Fruit fly (Drosophila melanogaster) whole organism, embryonic: Measurements from ENCODE around the gene CG43645.

ENCODE experiments used
- B-H1 ChIP-seq: fragments of 200-800 bp; sonication (Bioruptor generic); IDR thresholded peaks from 3 replicates; pipeline ENCODE4 v1.3.6; 2022; ENCODE audit warnings: missing biosample characterization, missing genetic modification characterization
- CG10147 ChIP-seq: fragments of 200-800 bp; sonication (Bioruptor generic); optimal IDR thresholded peaks from 2 replicates; lab custom pipeline; 2019; ENCODE audit warnings: missing biosample characterization, mild to moderate bottlenecking, missing genetic modification characterization, moderate library complexity
- CG11695 ChIP-seq: fragments of 200-800 bp; sonication (Bioruptor generic); IDR thresholded peaks from 3 replicates; pipeline ENCODE4 v1.3.6; 2022; ENCODE audit warnings: missing biosample characterization, missing genetic modification characterization
- CG11696 ChIP-seq: fragments of 200-800 bp; sonication (Bioruptor generic); IDR thresholded peaks from 2 replicates; pipeline ENCODE4 v1.3.6; 2022; ENCODE audit warnings: missing biosample characterization, missing genetic modification characterization
- CG12769 ChIP-seq: fragments of 200-800 bp; sonication (Bioruptor generic); optimal IDR thresholded peaks from 2 replicates; lab custom pipeline; 2019; ENCODE audit warnings: missing biosample characterization, mild to moderate bottlenecking, missing genetic modification characterization, moderate library complexity
- CG13287 ChIP-seq: fragments of 200-800 bp; sonication (Bioruptor generic); IDR thresholded peaks from 2 replicates; pipeline ENCODE4 v1.3.6; 2022; ENCODE audit warnings: missing biosample characterization, missing genetic modification characterization; ENCODE audit not compliant: partially characterized antibody
- CG13624 ChIP-seq: fragments of 200-800 bp; sonication (Bioruptor generic); optimal IDR thresholded peaks from 2 replicates; lab custom pipeline; 2016; ENCODE audit warnings: missing biosample characterization, missing genetic modification characterization
- CG14014 ChIP-seq: fragments of 200-800 bp; sonication (Bioruptor generic); IDR thresholded peaks from 2 replicates; pipeline ENCODE4 v1.3.6; 2022; ENCODE audit warnings: missing biosample characterization, missing genetic modification characterization
- CG14965 ChIP-seq: fragments of 200-800 bp; sonication (Bioruptor generic); optimal IDR thresholded peaks from 2 replicates; lab custom pipeline; 2016; ENCODE audit warnings: missing biosample characterization, missing genetic modification characterization, borderline replicate concordance
- CG16815 ChIP-seq: fragments of 200-800 bp; sonication (Bioruptor generic); optimal IDR thresholded peaks from 3 replicates; lab custom pipeline; 2017; ENCODE audit warnings: missing biosample characterization, mild to moderate bottlenecking, missing genetic modification characterization
- CG16863 ChIP-seq: fragments of 200-800 bp; sonication (Bioruptor generic); optimal IDR thresholded peaks from 3 replicates; lab custom pipeline; 2016; ENCODE audit warnings: missing biosample characterization, missing genetic modification characterization
- CG17612 ChIP-seq: fragments of 200-800 bp; sonication (Bioruptor generic); IDR thresholded peaks from 2 replicates; pipeline ENCODE4 v1.3.6; 2022; ENCODE audit warnings: missing biosample characterization, missing genetic modification characterization
- CG18619 ChIP-seq: fragments of 200-800 bp; sonication (Bioruptor generic); optimal IDR thresholded peaks from 3 replicates; lab custom pipeline; 2017; ENCODE audit warnings: missing biosample characterization, mild to moderate bottlenecking, missing genetic modification characterization
- CG2678 ChIP-seq: fragments of 200-800 bp; sonication (Bioruptor generic); optimal IDR thresholded peaks from 3 replicates; lab custom pipeline; 2019; ENCODE audit warnings: missing biosample characterization, mild to moderate bottlenecking, missing genetic modification characterization, moderate library complexity
- CG3163 ChIP-seq: fragments of 200-800 bp; sonication (Bioruptor generic); optimal IDR thresholded peaks from 3 replicates; lab custom pipeline; 2016; ENCODE audit warnings: missing biosample characterization, missing genetic modification characterization
- CG33557 ChIP-seq: fragments of 200-800 bp; sonication (Bioruptor generic); optimal IDR thresholded peaks from 2 replicates; lab custom pipeline; 2019; ENCODE audit warnings: missing biosample characterization, mild to moderate bottlenecking, missing genetic modification characterization, moderate library complexity
- CG6683 ChIP-seq: fragments of 200-800 bp; sonication (Bioruptor generic); optimal IDR thresholded peaks from 2 replicates; lab custom pipeline; 2017; ENCODE audit warnings: missing biosample characterization, mild to moderate bottlenecking, missing genetic modification characterization, missing genetic modification reagents
- CG6765 ChIP-seq: fragments of 200-800 bp; sonication (Bioruptor generic); optimal IDR thresholded peaks from 3 replicates; lab custom pipeline; 2017; ENCODE audit warnings: missing biosample characterization, mild to moderate bottlenecking, missing genetic modification characterization
- CG7745 ChIP-seq: fragments of 200-800 bp; sonication (Bioruptor generic); optimal IDR thresholded peaks from 2 replicates; lab custom pipeline; 2018; ENCODE audit warnings: missing biosample characterization, mild to moderate bottlenecking, missing genetic modification characterization, moderate library complexity
- CG7839 ChIP-seq: fragments of 200-800 bp; sonication (Bioruptor generic); optimal IDR thresholded peaks from 3 replicates; lab custom pipeline; 2018; ENCODE audit warnings: missing biosample characterization, mild to moderate bottlenecking, missing genetic modification characterization, moderate library complexity
- CHES-1-like ChIP-seq: fragments of 200-800 bp; sonication (Bioruptor generic); optimal IDR thresholded peaks from 2 replicates; lab custom pipeline; 2016; ENCODE audit warnings: missing biosample characterization, missing genetic modification characterization
- CoRest ChIP-seq: fragments of 200-800 bp; sonication (Bioruptor generic); optimal IDR thresholded peaks from 3 replicates; lab custom pipeline; 2018; ENCODE audit warnings: missing biosample characterization, mild to moderate bottlenecking, missing genetic modification characterization, moderate library complexity
- D19B ChIP-seq: fragments of 200-800 bp; sonication (Bioruptor generic); optimal IDR thresholded peaks from 2 replicates; lab custom pipeline; 2017; ENCODE audit warnings: missing biosample characterization, mild to moderate bottlenecking, missing genetic modification characterization
- Deaf1 ChIP-seq: fragments of 200-800 bp; optimal IDR thresholded peaks from 3 replicates; lab custom pipeline; 2019; ENCODE audit warnings: missing biosample characterization, mild to moderate bottlenecking, missing genetic modification characterization, moderate library complexity
- Dfd ChIP-seq, 2 experiments: fragments of >200 bp; optimal IDR thresholded peaks; 2 replicates each; lab custom pipeline; 2017; ENCODE audit warnings: missing biosample characterization in 2 of 2, missing genetic modification characterization in 2 of 2
- Dp ChIP-seq: fragments of 200-800 bp; sonication (Bioruptor generic); optimal IDR thresholded peaks from 2 replicates; lab custom pipeline; 2018; ENCODE audit warnings: missing biosample characterization, mild to moderate bottlenecking, missing genetic modification characterization, moderate library complexity
- HHEX ChIP-seq: fragments of 200-800 bp; sonication (Bioruptor generic); optimal IDR thresholded peaks from 3 replicates; lab custom pipeline; 2017; ENCODE audit warnings: missing biosample characterization, mild to moderate bottlenecking, missing genetic modification characterization, missing genetic modification reagents
- Kr ChIP-seq: fragments of 200-800 bp; sonication (Bioruptor generic); optimal IDR thresholded peaks from 2 replicates; lab custom pipeline; 2017; ENCODE audit warnings: missing biosample characterization, mild to moderate bottlenecking, missing genetic modification characterization
- PHDP ChIP-seq: fragments of 200-800 bp; sonication (Bioruptor generic); optimal IDR thresholded peaks from 3 replicates; lab custom pipeline; 2018; ENCODE audit warnings: missing biosample characterization, mild to moderate bottlenecking, missing genetic modification characterization, moderate library complexity
- Rfx ChIP-seq: fragments of 200-800 bp; sonication (Bioruptor generic); IDR thresholded peaks from 2 replicates; pipeline ENCODE4 v1.3.6; 2022; ENCODE audit warnings: missing biosample characterization, missing genetic modification characterization
- Sry-δ ChIP-seq: fragments of 200-800 bp; sonication (Bioruptor generic); optimal IDR thresholded peaks from 2 replicates; lab custom pipeline; 2016; ENCODE audit warnings: missing biosample characterization, missing genetic modification characterization
- TFAM ChIP-seq: fragments of 200-800 bp; sonication (Bioruptor generic); optimal IDR thresholded peaks from 2 replicates; lab custom pipeline; 2017; ENCODE audit warnings: missing biosample characterization, missing genetic modification characterization, inconsistent platforms
- Trl ChIP-seq, 3 experiments: fragments of >200 bp in 2 of 3; fragments of 200-800 bp in 1 of 3; sonication (Bioruptor generic) in 1 of 3; optimal IDR thresholded peaks; 2 replicates in 1 of 3; 3 replicates in 2 of 3; lab custom pipeline; 2016 to 2017; ENCODE audit warnings: missing biosample characterization in 1 of 3, missing genetic modification characterization in 1 of 3
- bab2 ChIP-seq: fragments of 200-800 bp; sonication (Bioruptor generic); optimal IDR thresholded peaks from 2 replicates; lab custom pipeline; 2016; ENCODE audit warnings: missing biosample characterization, missing genetic modification characterization
- caup ChIP-seq: fragments of 200-800 bp; sonication (Bioruptor generic); optimal IDR thresholded peaks from 3 replicates; lab custom pipeline; 2017; ENCODE audit warnings: missing biosample characterization, mild to moderate bottlenecking, missing genetic modification characterization, moderate library complexity; ENCODE audit not compliant: severe bottlenecking
- chif ChIP-seq, 2 experiments: fragments of 200-800 bp; sonication (Bioruptor generic); optimal IDR thresholded peaks; 3 replicates each; lab custom pipeline; 2016; ENCODE audit warnings: missing biosample characterization in 2 of 2, missing genetic modification characterization in 2 of 2
- cwo ChIP-seq: fragments of 200-800 bp; sonication (Bioruptor generic); optimal IDR thresholded peaks from 3 replicates; lab custom pipeline; 2017; ENCODE audit warnings: missing biosample characterization, missing genetic modification characterization, mild to moderate bottlenecking, moderate library complexity, missing genetic modification reagents
- dpn ChIP-seq, 2 experiments: fragments of 200-800 bp; sonication (Bioruptor generic); optimal IDR thresholded peaks; 3 replicates each; lab custom pipeline; 2016; ENCODE audit warnings: missing biosample characterization in 2 of 2, missing genetic modification characterization in 2 of 2
- lilli ChIP-seq: fragments of 200-800 bp; sonication (Bioruptor generic); optimal IDR thresholded peaks from 3 replicates; lab custom pipeline; 2016; ENCODE audit warnings: missing biosample characterization, missing genetic modification characterization
- odd ChIP-seq: fragments of 200-800 bp; sonication (Bioruptor generic); optimal IDR thresholded peaks from 2 replicates; lab custom pipeline; 2017; ENCODE audit warnings: missing biosample characterization, mild to moderate bottlenecking, missing genetic modification characterization
- org-1 ChIP-seq: fragments of 200-800 bp; sonication (Bioruptor generic); optimal IDR thresholded peaks from 2 replicates; lab custom pipeline; 2017; ENCODE audit warnings: missing biosample characterization, missing genetic modification characterization
- pfk ChIP-seq: fragments of 200-800 bp; sonication (Bioruptor generic); optimal IDR thresholded peaks from 2 replicates; lab custom pipeline; 2018; ENCODE audit warnings: missing biosample characterization, mild to moderate bottlenecking, missing genetic modification characterization, moderate library complexity
- pho ChIP-seq: fragments of 200-800 bp; sonication (Bioruptor generic); optimal IDR thresholded peaks from 2 replicates; lab custom pipeline; 2016; ENCODE audit warnings: missing biosample characterization, missing genetic modification characterization
- pzg ChIP-seq: fragments of 200-800 bp; sonication (Bioruptor generic); optimal IDR thresholded peaks from 3 replicates; lab custom pipeline; 2018; ENCODE audit warnings: missing biosample characterization, mild to moderate bottlenecking, missing genetic modification characterization, moderate library complexity
- schlank ChIP-seq: fragments of 200-800 bp; sonication (Bioruptor generic); optimal IDR thresholded peaks from 2 replicates; lab custom pipeline; 2018; ENCODE audit warnings: missing biosample characterization, mild to moderate bottlenecking, missing genetic modification characterization
- seq ChIP-seq: fragments of 200-800 bp; sonication (Bioruptor generic); IDR thresholded peaks from 2 replicates; pipeline ENCODE4 v1.3.6; 2022; ENCODE audit warnings: missing biosample characterization, missing genetic modification characterization
- slbo ChIP-seq: fragments of 200-800 bp; sonication (Bioruptor generic); IDR thresholded peaks from 2 replicates; pipeline ENCODE4 v1.3.6; 2022; ENCODE audit warnings: missing biosample characterization, missing genetic modification characterization
- slou ChIP-seq: fragments of 200-800 bp; sonication (Bioruptor generic); optimal IDR thresholded peaks from 3 replicates; lab custom pipeline; 2016; ENCODE audit warnings: missing biosample characterization, missing genetic modification characterization
- vfl ChIP-seq: fragments of 200-800 bp; sonication (Bioruptor generic); optimal IDR thresholded peaks from 2 replicates; lab custom pipeline; 2016; ENCODE audit warnings: missing biosample characterization, missing genetic modification characterization

Gene CG43645

DNA sequence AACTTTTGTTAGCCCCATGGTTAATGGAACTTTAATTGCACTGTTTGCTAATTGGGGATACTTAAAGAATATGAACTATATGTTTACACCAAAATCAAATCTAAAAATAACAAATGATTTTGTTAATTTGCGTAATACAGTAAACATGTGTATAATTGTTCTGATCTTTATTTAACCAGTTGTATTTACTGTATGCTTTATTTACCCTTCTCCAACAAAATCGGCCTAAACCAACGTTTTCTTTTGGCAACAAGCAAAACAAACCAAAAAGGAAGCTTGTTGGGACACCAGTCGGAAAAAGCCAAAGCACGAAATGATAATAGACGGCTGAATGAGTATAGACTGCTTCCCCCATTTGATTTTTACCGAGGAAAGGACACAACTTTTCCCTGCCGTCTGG, 14.9 kb upstream of the CG43645 start (continued):
- TF ChIP-seq Trl (optimal IDR thresholded peaks at IDR 0.05; lab: Kevin White, UChicago): no peak
- peak; percentile 74 for TF ChIP-seq Trl (GFP tag; optimal IDR thresholded peaks at IDR 0.05; lab: Kevin White, UChicago)
- no peak for TF ChIP-seq TFAM (GFP tag; lab: Kevin White, UChicago)
- peak; percentile 62 for TF ChIP-seq D19B (GFP tag; lab: Kevin White, UChicago)
- no peak for TF ChIP-seq Dp (GFP tag; lab: Kevin White, UChicago)
- TF ChIP-seq odd: no peak
- peak; percentile 53; the same call in 1 of the 2 replicates for TF ChIP-seq CG14014 (GFP tag; lab: Robert Waterston, UW)
- peak; percentile 78 for TF ChIP-seq Rfx (GFP tag; lab: Robert Waterston, UW)
- TF ChIP-seq Kr: no peak
- TF ChIP-seq CG12769 (tag; lab: Kevin White, UChicago): peak; percentile 91
- TF ChIP-seq pho (GFP tag; lab: Kevin White, UChicago): peak; percentile 59
- TF ChIP-seq CG11695 (GFP tag; lab: Robert Waterston, UW): 0 out of 3 replicates have a peak, but pooled peaks have one; percentile 44
- TF ChIP-seq CHES-1-like (GFP tag; lab: Kevin White, UChicago): peak; percentile 55
- no peak for TF ChIP-seq vfl
- TF ChIP-seq CG6683 (GFP tag; lab: Kevin White, UChicago): peak; percentile 73
- peak; percentile 50 for TF ChIP-seq CoRest
- TF ChIP-seq slbo (GFP tag; lab: Robert Waterston, UW): no peak
- peak; percentile 77 for TF ChIP-seq CG6765 (GFP tag; lab: Kevin White, UChicago)
- TF ChIP-seq CG2678 (tag; lab: Kevin White, UChicago): peak; percentile 83
- peak; percentile 68 for TF ChIP-seq CG18619 (GFP tag; lab: Kevin White, UChicago)
- TF ChIP-seq chif (GFP tag; optimal IDR thresholded peaks at IDR 0.05; lab: Kevin White, UChicago): peak in 1 of 2 experiments; percentile 27
- peak; percentile 44; the same call in 1 of the 2 replicates for TF ChIP-seq CG17612 (GFP tag; lab: Robert Waterston, UW)
- peak; percentile 14 for TF ChIP-seq CG3163 (GFP tag; lab: Kevin White, UChicago)
- TF ChIP-seq seq (GFP tag; lab: Robert Waterston, UW): peak; percentile 35; the same call in 1 of the 2 replicates
- TF ChIP-seq CG7745 (tag; lab: Kevin White, UChicago): no peak
- peak; percentile 76 for TF ChIP-seq HHEX (GFP tag; lab: Kevin White, UChicago)
- TF ChIP-seq caup (GFP tag; lab: Kevin White, UChicago): peak; percentile 94
- no peak for TF ChIP-seq Dfd (GFP tag; optimal IDR thresholded peaks at IDR 0.05; lab: Kevin White, UChicago)
- TF ChIP-seq bab2 (GFP tag; lab: Kevin White, UChicago): peak; percentile 52
- peak; percentile 8 for TF ChIP-seq lilli (GFP tag; lab: Kevin White, UChicago)
- TF ChIP-seq CG10147 (GFP tag; lab: Kevin White, UChicago): peak; percentile 59
- peak; percentile 85 for TF ChIP-seq PHDP
- TF ChIP-seq CG13287 (GFP tag; lab: Robert Waterston, UW): no peak
- peak; percentile 2 for TF ChIP-seq pzg (GFP tag; lab: Kevin White, UChicago)
- peak in 1 of 2 experiments; percentile 80 for TF ChIP-seq dpn (GFP tag; optimal IDR thresholded peaks at IDR 0.05; lab: Kevin White, UChicago)
- peak; percentile 16 for TF ChIP-seq pfk
- peak; percentile 86 for TF ChIP-seq schlank (tag; lab: Kevin White, UChicago)
- TF ChIP-seq cwo (GFP tag; lab: Kevin White, UChicago): peak; percentile 62
- peak; percentile 61 for TF ChIP-seq org-1 (GFP tag; lab: Kevin White, UChicago)
- TF ChIP-seq slou (GFP tag; lab: Kevin White, UChicago): peak; percentile 59
- TF ChIP-seq CG14965: no peak
- TF ChIP-seq CG11696 (GFP tag; lab: Robert Waterston, UW): peak; percentile 56; the same call in 1 of the 2 replicates
- TF ChIP-seq Deaf1 (tag; lab: Kevin White, UChicago): no peak
- no peak for TF ChIP-seq CG16815 (GFP tag; lab: Kevin White, UChicago)
- TF ChIP-seq CG13624 (GFP tag; lab: Kevin White, UChicago): peak; percentile 65
- peak; percentile 14 for TF ChIP-seq Sry-δ
- peak; percentile 19; the same call in 1 of the 3 replicates for TF ChIP-seq B-H1 (GFP tag; lab: Robert Waterston, UW)
- no peak for TF ChIP-seq CG16863 (GFP tag; lab: Kevin White, UChicago)
- TF ChIP-seq CG7839 (tag; lab: Kevin White, UChicago): peak; percentile 45
- TF ChIP-seq CG33557 (GFP tag; lab: Kevin White, UChicago): no peak
